Worm (Caenorhabditis elegans) whole organism, midembryonic: ENCODE measurements around the gene C01F1.6.

Experiments
- T22C8.4 ChIP-seq: fragments of 200-800 bp; sonication (Bioruptor generic); IDR thresholded peaks from 2 replicates; pipeline ENCODE4 v1.3.6; 2022; ENCODE audit warnings: missing genetic modification characterization, missing compliant biosample characterization
- cog-1 ChIP-seq: sonication (generic microtip); optimal IDR thresholded peaks from 2 replicates; lab custom pipeline; 2016; ENCODE audit warnings: missing genetic modification characterization, missing compliant biosample characterization
- flt-1 ChIP-seq: fragments of 200-800 bp; sonication (Bioruptor generic); IDR thresholded peaks from 2 replicates; pipeline ENCODE4 v1.3.6; 2022; ENCODE audit warnings: missing genetic modification characterization, missing compliant biosample characterization
- klf-2 ChIP-seq: fragments of 200-800 bp; sonication (Bioruptor generic); conservative IDR thresholded peaks from 2 replicates; pipeline ENCODE4 v1.3.6; 2022; ENCODE audit warnings: missing genetic modification reagents, missing genetic modification characterization, missing compliant biosample characterization
- med-1 ChIP-seq: sonication (generic microtip); optimal IDR thresholded peaks from 2 replicates; lab custom pipeline; 2017; ENCODE audit warnings: missing genetic modification characterization, mild to moderate bottlenecking, missing compliant biosample characterization, antibody characterized with exemption, missing genetic modification reagents; ENCODE audit not compliant: insufficient read depth
- ref-1 ChIP-seq: fragments of 200-800 bp; sonication (Bioruptor generic); conservative IDR thresholded peaks from 2 replicates; pipeline ENCODE4 v1.3.6; 2022; ENCODE audit warnings: missing genetic modification reagents, missing genetic modification characterization, missing compliant biosample characterization
- tab-1 ChIP-seq: fragments of 200-800 bp; sonication (Bioruptor generic); IDR thresholded peaks from 2 replicates; pipeline ENCODE4 v1.3.6; 2022; ENCODE audit warnings: missing genetic modification characterization, missing compliant biosample characterization
- ztf-23 ChIP-seq: fragments of 200-800 bp; sonication (Bioruptor generic); IDR thresholded peaks from 2 replicates; pipeline ENCODE4 v1.3.6; 2022; ENCODE audit warnings: missing genetic modification reagents, missing genetic modification characterization, missing compliant biosample characterization
- ztf-29 ChIP-seq: fragments of 200-800 bp; sonication (Bioruptor generic); IDR thresholded peaks from 2 replicates; pipeline ENCODE4 v1.3.6; 2022; ENCODE audit warnings: missing genetic modification reagents, missing genetic modification characterization, missing compliant biosample characterization

C01F1.6 gene

ce11 chrII:4275637-4276252 is 12.3 kb downstream of the C01F1.6 start, which contains the start of gene npr-42:
Gene npr-42 (plus strand): TSS chrII:4276202.
- TF ChIP-seq klf-2 (GFP tag; lab: Robert Waterston, UW), result no peak
- no peak for TF ChIP-seq tab-1
- no peak for TF ChIP-seq ztf-29 (GFP tag; lab: Robert Waterston, UW)
- TF ChIP-seq flt-1, result no peak
- no peak for TF ChIP-seq T22C8.4 (GFP tag; lab: Robert Waterston, UW)
- no peak for TF ChIP-seq cog-1

DNA sequence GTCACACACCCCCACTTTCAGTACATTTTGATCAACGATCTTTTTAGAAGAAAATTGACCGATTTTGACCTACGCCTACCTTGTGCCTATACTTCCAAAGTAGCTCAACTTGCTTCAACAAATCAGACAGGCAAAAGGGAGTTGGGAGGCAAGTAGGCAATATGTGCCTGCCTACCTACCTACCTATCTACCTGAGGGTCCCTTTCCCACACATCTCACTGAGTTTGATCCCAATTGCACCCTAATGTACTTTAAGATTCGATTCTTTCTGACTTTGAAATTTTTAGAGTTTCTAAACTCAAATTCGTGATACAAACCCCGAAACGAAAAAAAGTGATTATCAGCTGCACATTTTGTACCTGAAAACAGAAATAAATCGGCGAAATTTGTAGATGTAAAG is 20.3 kb downstream of the C01F1.6 start:
- TF ChIP-seq ref-1 (GFP tag; lab: Robert Waterston, UW) (no peak), tab-1 (no peak), klf-2 (GFP tag; lab: Robert Waterston, UW) (no peak), ztf-23 (GFP tag; lab: Robert Waterston, UW) (no peak)

DNA sequence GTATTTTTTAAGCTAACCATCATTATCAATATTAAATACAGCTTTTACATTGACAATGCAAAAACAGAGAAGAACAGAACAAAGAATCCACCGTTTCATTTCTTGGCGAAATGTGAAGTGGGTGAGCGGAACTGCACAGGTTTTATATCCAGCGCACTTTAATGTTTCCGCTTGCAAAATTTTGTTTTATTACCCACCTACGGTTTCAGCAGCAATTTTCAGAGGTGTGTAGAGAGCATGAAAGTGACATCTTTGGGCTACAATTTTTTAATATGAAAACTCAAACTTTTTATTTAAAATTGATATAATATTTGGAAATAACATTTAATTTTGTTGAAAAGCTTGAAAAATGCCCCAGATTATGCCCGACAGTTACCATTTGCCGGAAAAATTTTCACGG is 29.3 kb downstream of the C01F1.6 start, which contains the start of gene clec-135:
clec-135 (minus strand) TSS at position 101 of the 400 bp plus-strand sequence.
- TF ChIP-seq med-1 (no peak), cog-1 (no peak), ref-1 (GFP tag; lab: Robert Waterston, UW) (no peak)

DNA sequence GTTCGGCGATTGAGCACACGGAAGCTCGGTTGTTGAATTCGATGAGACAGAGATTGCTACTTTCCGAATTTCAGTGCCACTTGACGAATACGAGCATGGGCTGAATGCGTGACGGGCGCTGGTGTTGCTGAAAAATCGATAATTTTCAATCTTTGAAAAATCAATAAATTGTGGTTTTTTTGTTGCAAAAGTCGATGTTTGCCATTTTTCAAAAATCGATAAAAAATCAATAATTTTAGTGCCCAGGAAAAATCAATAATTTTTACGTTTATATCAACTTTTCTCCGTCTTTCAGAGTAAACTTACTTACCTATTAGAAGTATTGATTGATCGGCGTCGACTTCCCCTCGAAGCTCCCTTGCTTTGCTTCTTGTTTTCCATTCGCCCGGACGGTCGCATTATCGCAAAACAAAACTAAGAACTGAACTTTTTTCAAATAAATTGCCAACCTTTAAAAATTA is 31.4 kb downstream of the C01F1.6 start, which contains the start of gene C16A11.7:
C16A11.7 (minus strand) TSS at position 411 of the 461 bp plus-strand sequence.
- TF ChIP-seq ref-1 (GFP tag; lab: Robert Waterston, UW) (no peak), T22C8.4 (GFP tag; lab: Robert Waterston, UW) (peak; percentile 89)

DNA sequence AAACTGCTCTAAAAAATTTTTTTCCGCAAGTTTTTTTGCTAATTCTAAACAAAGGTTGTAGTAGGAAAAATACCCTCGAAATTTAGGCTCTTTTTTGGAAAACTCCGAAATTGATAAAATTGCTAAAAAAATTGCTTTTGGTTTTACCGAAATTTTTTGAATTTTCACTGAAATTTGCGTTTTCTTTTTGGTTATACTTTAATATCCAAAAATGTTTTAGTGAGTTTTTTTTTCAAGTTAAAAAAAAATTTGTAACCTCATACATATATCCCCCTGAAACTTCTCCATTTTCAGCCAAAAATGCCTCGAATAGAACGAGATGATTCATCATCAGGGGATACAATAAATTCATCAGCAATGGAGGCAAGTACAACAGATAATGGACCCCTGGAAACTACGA is 41.1 kb downstream of the C01F1.6 start, which contains the start of gene gpa-11:
gpa-11 (plus strand) TSS at position 301 of the 400 bp plus-strand sequence.
- TF ChIP-seq klf-2 (GFP tag; lab: Robert Waterston, UW) (no peak), T22C8.4 (GFP tag; lab: Robert Waterston, UW) (no peak), cog-1 (no peak)

DNA sequence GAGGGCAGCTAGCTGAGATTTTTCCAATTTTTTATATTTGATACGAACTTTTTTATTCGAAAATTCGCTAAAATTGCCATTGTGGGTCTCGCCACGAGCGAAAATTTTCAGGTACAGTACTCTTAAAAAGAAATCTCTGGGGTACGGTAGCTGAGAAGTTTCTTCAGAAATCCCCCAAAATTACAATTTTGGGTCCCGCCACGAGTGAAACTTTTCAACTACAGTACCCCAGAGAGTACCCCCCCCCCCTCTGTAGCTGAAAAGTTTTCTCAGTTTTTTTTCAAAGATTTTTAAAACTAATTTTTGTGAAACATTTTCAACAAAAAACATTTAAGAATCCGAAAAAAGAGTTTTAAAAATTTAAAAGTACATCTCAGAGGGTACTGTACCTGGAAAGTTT is 43.1 kb downstream of the C01F1.6 start:
- no peak for TF ChIP-seq flt-1
- TF ChIP-seq ztf-29 (GFP tag; lab: Robert Waterston, UW), result no peak
- TF ChIP-seq T22C8.4 (GFP tag; lab: Robert Waterston, UW), result no peak
- no peak for TF ChIP-seq ztf-23 (GFP tag; lab: Robert Waterston, UW)
- no peak for TF ChIP-seq klf-2 (GFP tag; lab: Robert Waterston, UW)
- TF ChIP-seq cog-1, result no peak
- TF ChIP-seq med-1, result no peak
- TF ChIP-seq ref-1 (GFP tag; lab: Robert Waterston, UW), result no peak
- TF ChIP-seq tab-1, result no peak

DNA sequence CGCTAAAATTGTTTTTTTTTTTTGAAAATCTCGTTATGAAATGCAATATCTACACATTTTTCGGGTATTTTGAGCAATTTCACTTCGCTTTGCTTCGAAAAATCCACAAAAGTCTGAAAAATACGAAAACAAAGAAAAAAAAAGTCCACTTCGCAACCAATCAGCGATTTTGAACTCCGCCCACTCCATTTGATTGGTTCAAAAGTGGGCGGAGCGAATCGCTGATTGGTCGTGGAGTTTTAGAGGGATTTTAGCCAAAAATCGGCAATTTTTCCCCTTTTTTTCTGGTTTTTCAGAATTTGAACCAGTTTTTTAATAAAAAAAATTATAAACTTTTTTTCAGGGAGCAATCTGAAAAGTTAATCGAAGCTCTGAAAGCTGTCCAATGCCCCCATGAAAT is 49.0 kb downstream of the C01F1.6 start:
- no peak for TF ChIP-seq T22C8.4 (GFP tag; lab: Robert Waterston, UW)
- no peak for TF ChIP-seq ref-1 (GFP tag; lab: Robert Waterston, UW)
- TF ChIP-seq cog-1, result no peak
- TF ChIP-seq ztf-23 (GFP tag; lab: Robert Waterston, UW), result no peak
- TF ChIP-seq med-1, result no peak
- TF ChIP-seq ztf-29 (GFP tag; lab: Robert Waterston, UW), result no peak
- TF ChIP-seq flt-1, result no peak
- TF ChIP-seq klf-2 (GFP tag; lab: Robert Waterston, UW), result no peak
- TF ChIP-seq tab-1, result no peak

DNA sequence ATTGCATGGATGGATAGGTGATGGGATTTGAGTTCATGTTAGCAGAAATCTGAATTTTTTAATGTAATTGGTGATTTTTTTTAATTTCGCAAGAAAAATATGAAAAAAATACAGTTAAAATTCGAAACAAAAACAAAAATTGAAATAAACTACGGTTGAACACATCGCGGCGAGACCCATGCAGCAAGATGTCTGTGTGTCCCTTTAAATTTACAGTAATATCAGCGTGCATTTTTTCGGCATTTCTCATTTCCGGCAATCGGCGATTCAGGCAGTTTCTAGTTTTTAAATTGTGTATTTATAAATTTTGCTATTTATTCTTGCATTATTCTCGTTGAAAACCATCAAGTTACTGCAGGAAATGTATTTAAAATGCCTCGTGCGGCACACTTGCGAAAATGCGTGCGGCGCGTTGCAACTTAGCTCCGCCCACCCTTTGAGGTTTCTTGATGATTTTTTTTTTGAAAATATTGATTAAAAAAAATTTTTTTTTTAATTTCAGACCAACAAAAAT is 50.3 kb downstream of the C01F1.6 start, which contains the start of the genes fbxc-44 and C16A11.2:
fbxc-44 (minus strand) TSS at position 51 of the 514 bp plus-strand sequence.
C16A11.2 (plus strand) TSS at position 503 of the 514 bp plus-strand sequence.
- TF ChIP-seq ref-1 (GFP tag; lab: Robert Waterston, UW), result 0 out of 2 replicates have a peak, but pooled peaks have one; percentile 26
- peak; percentile 85 for TF ChIP-seq klf-2 (GFP tag; lab: Robert Waterston, UW)
- TF ChIP-seq flt-1, result peak; percentile 88
- TF ChIP-seq ztf-23 (GFP tag; lab: Robert Waterston, UW), result peak; percentile 83
- peak; percentile 91 for TF ChIP-seq med-1
- TF ChIP-seq ztf-29 (GFP tag; lab: Robert Waterston, UW), result peak; percentile 80
- peak; percentile 85 for TF ChIP-seq tab-1
- peak; percentile 10 for TF ChIP-seq cog-1
- TF ChIP-seq T22C8.4 (GFP tag; lab: Robert Waterston, UW), result peak; percentile 82

- no peak for TF ChIP-seq flt-1
- TF ChIP-seq ref-1 (GFP tag; lab: Robert Waterston, UW), result no peak
- TF ChIP-seq med-1, result no peak
- no peak for TF ChIP-seq klf-2 (GFP tag; lab: Robert Waterston, UW)
- TF ChIP-seq ztf-23 (GFP tag; lab: Robert Waterston, UW), result no peak
- no peak for TF ChIP-seq T22C8.4 (GFP tag; lab: Robert Waterston, UW)
- no peak for TF ChIP-seq tab-1
Measured at ce11 chrII:4235959-4236358, 52.1 kb downstream of the C01F1.6 start, which contains the start of gene fbxc-43. Gene fbxc-43 (minus strand): TSS chrII:4235996.
